Fruit fly (Drosophila melanogaster): ENCODE results near the gene Ccdc39.
A peak's percentile ranks its signal among the peaks of the same experiment; 100 is the strongest.

Ccdc39 gene

DNA sequence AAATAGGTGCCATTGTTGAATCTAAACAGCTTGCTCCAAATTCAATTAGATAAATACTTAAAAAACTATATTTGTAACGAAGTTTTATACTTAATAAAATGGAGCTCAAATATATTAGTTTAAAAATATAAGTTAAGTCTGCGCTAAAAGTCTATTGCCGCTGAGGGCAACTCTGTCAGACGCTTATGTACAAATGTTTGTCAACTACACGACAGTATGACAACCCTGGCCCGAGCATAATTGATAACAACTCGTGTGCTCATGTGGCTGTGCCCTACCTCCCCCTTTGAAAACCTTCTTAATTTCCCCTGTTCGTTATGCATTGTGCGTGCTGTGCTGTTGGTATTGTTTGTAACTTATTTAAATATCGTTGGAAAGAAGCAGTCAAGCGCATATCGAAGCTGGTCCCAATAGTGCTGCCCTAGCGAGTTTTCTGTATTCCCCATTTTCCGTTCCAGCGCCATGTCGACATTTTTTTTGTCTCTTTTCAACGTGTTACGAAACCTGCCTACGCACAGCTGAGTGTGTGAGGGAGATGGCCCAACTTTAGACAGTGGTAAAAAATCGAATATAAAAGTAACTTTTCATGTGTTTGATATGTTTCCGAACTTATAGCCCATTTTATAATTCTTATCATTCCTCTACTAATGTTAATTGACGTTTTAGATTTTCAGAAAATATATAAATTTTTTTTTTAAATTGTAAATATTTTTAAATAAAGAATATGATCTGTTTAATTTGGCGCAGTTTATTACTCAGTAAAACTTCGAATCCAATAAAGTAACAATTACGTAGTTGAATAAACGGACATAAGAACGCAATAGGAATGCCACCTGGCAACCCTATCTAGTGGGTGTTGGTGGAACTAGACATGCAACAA lies 20.5 kb upstream of the Ccdc39 start (continued):
- peak; percentile 13 for TF ChIP-seq Mes4 (GFP tag; optimal IDR thresholded peaks at IDR 0.05)
- TF ChIP-seq CG17361 (GFP tag; IDR thresholded peaks at IDR 0.05): peak; percentile 82
- TF ChIP-seq CG30431 (GFP tag; optimal IDR thresholded peaks at IDR 0.05): peak; percentile 28
- peak; percentile 26; the same call in 1 of the 2 replicates for TF ChIP-seq esg (GFP tag; conservative IDR thresholded peaks at IDR 0.05)
- peak; percentile 21; the same call in 1 of the 3 replicates for TF ChIP-seq H15 (GFP tag; IDR thresholded peaks at IDR 0.05)
- TF ChIP-seq CG1024 (GFP tag; IDR thresholded peaks at IDR 0.05): peak; percentile 13; the same call in 1 of the 2 replicates
- no peak for TF ChIP-seq prd (optimal IDR thresholded peaks at IDR 0.05)
- TF ChIP-seq prd (GFP tag; IDR thresholded peaks at IDR 0.05): peak; percentile 55
- no peak for TF ChIP-seq CG3726 (GFP tag; IDR thresholded peaks at IDR 0.05)
- peak; percentile 54 for TF ChIP-seq chn (GFP tag; optimal IDR thresholded peaks at IDR 0.05)
- peak; percentile 64 for TF ChIP-seq Abd-B (GFP tag; optimal IDR thresholded peaks at IDR 0.05)
- TF ChIP-seq Drgx (GFP tag; IDR thresholded peaks at IDR 0.05): 0 out of 2 replicates have a peak, but pooled peaks have one; percentile 21
- no peak for TF ChIP-seq croc (GFP tag; conservative IDR thresholded peaks at IDR 0.05)
- TF ChIP-seq aop (GFP tag; IDR thresholded peaks at IDR 0.05): no peak
- peak; percentile 30 for TF ChIP-seq CG30020 (tag; optimal IDR thresholded peaks at IDR 0.05)
- TF ChIP-seq CG13624 (GFP tag; optimal IDR thresholded peaks at IDR 0.05): peak; percentile 22
- peak; percentile 44 for TF ChIP-seq run (tag; optimal IDR thresholded peaks at IDR 0.05)
- no peak for TF ChIP-seq lilli (GFP tag; optimal IDR thresholded peaks at IDR 0.05)
- TF ChIP-seq CG6854 (GFP tag; optimal IDR thresholded peaks at IDR 0.05): no peak
- peak; percentile 45 for TF ChIP-seq CG18764 (GFP tag; optimal IDR thresholded peaks at IDR 0.05)
- TF ChIP-seq her (GFP tag; optimal IDR thresholded peaks at IDR 0.05): no peak
- TF ChIP-seq CG4730 (GFP tag; IDR thresholded peaks at IDR 0.05): 0 out of 2 replicates have a peak, but pooled peaks have one; percentile 24
- peak; percentile 72 for TF ChIP-seq CG6689 (GFP tag; IDR thresholded peaks at IDR 0.05)
- TF ChIP-seq YL-1 (GFP tag; optimal IDR thresholded peaks at IDR 0.05): peak; percentile 15
- peak; percentile 76 for TF ChIP-seq CG8388 (GFP tag; optimal IDR thresholded peaks at IDR 0.05)
- peak; percentile 4 for TF ChIP-seq Rfx (GFP tag; IDR thresholded peaks at IDR 0.05)
- peak; percentile 67 for TF ChIP-seq CG15696 (tag; optimal IDR thresholded peaks at IDR 0.05)
- TF ChIP-seq CoRest (tag; optimal IDR thresholded peaks at IDR 0.05): peak; percentile 84
- peak; percentile 68 for TF ChIP-seq fd96Cb (tag; optimal IDR thresholded peaks at IDR 0.05)
- peak; percentile 1 to 92 for TF ChIP-seq Pdp1 (GFP tag; optimal IDR thresholded peaks at IDR 0.05)
- peak; percentile 10 for TF ChIP-seq CG8359 (GFP tag; optimal IDR thresholded peaks at IDR 0.05; ENCODE audit: borderline replicate concordance)
- peak; percentile 83; the same call in 1 of the 4 replicates for TF ChIP-seq chinmo (GFP tag; IDR thresholded peaks at IDR 0.05; ENCODE audit: partially characterized antibody)
- TF ChIP-seq CG5245 (GFP tag; optimal IDR thresholded peaks at IDR 0.05): peak; percentile 28
- peak; percentile 24; the same call in 1 of the 2 replicates for TF ChIP-seq CG32532 (GFP tag; IDR thresholded peaks at IDR 0.05)
- no peak for TF ChIP-seq Scr (GFP tag; IDR thresholded peaks at IDR 0.05; ENCODE audit: partially characterized antibody)
- TF ChIP-seq CG18262 (tag; optimal IDR thresholded peaks at IDR 0.05): peak; percentile 86
- TF ChIP-seq D (optimal IDR thresholded peaks at IDR 0.05): no peak
- peak; percentile 55 for TF ChIP-seq D (GFP tag; optimal IDR thresholded peaks at IDR 0.05)
- TF ChIP-seq CG12769 (tag; optimal IDR thresholded peaks at IDR 0.05): peak; percentile 86
- peak; percentile 70; the same call in 2 of the 3 replicates for TF ChIP-seq CG34422 (GFP tag; IDR thresholded peaks at IDR 0.05)
- peak; percentile 85 for TF ChIP-seq kni (GFP tag; optimal IDR thresholded peaks at IDR 0.05)
- peak; percentile 41 for TF ChIP-seq CG1233 (GFP tag; optimal IDR thresholded peaks at IDR 0.05)
- peak; percentile 69 for TF ChIP-seq CG9727 (GFP tag; optimal IDR thresholded peaks at IDR 0.05)
- TF ChIP-seq Ets65A (GFP tag): peak; percentile 81
- peak; percentile 8 for TF ChIP-seq BEAF-32 (GFP tag; optimal IDR thresholded peaks at IDR 0.05)
- TF ChIP-seq cato (GFP tag; optimal IDR thresholded peaks at IDR 0.05; ENCODE audit: borderline replicate concordance): peak; percentile 33
- peak; percentile 78 for TF ChIP-seq Meics (GFP tag; optimal IDR thresholded peaks at IDR 0.05)
- peak; percentile 27 for TF ChIP-seq Xbp1 (GFP tag; optimal IDR thresholded peaks at IDR 0.05)
